Fruit fly (Drosophila melanogaster) S2 (cell line): Measurements from ENCODE around the gene PolA1.
A peak's percentile ranks its signal among the peaks of the same experiment; 100 is the strongest.

Source experiments
- CG8478 ChIP-seq: fragments of >200 bp; optimal IDR thresholded peaks from 2 replicates; lab custom pipeline; 2018
- CTCF ChIP-seq, 2 experiments: fragments of >200 bp; optimal IDR thresholded peaks; 2 replicates each; lab custom pipeline; 2018

PolA1 gene

dm6 chr3R:21649823-21650499 lies 21.6 kb downstream of the PolA1 start:
- TF ChIP-seq CTCF (optimal IDR thresholded peaks at IDR 0.05; lab: Kevin White, UChicago) (no peak), CG8478 (no peak)

dm6 chr3R:21649053-21649821 lies 22.3 kb downstream of the PolA1 start:
- no peak for TF ChIP-seq CTCF (optimal IDR thresholded peaks at IDR 0.05; lab: Kevin White, UChicago)
- no peak for TF ChIP-seq CG8478

dm6 chr3R:21648460-21648859 lies 23.1 kb downstream of the PolA1 start:
- TF ChIP-seq CG8478 (no peak), CTCF (optimal IDR thresholded peaks at IDR 0.05; lab: Kevin White, UChicago) (no peak)

dm6 chr3R:21645904-21646664 lies 25.5 kb downstream of the PolA1 start:
- TF ChIP-seq CG8478 (no peak), CTCF (optimal IDR thresholded peaks at IDR 0.05; lab: Kevin White, UChicago) (no peak)

dm6 chr3R:21644222-21644621 lies 27.3 kb downstream of the PolA1 start:
- TF ChIP-seq CTCF (optimal IDR thresholded peaks at IDR 0.05; lab: Kevin White, UChicago) (no peak), CG8478 (no peak)

dm6 chr3R:21643197-21643596 lies 28.4 kb downstream of the PolA1 start:
- TF ChIP-seq CTCF (optimal IDR thresholded peaks at IDR 0.05; lab: Kevin White, UChicago) (no peak), CG8478 (no peak)

dm6 chr3R:21642301-21642700 lies 29.2 kb downstream of the PolA1 start:
- TF ChIP-seq CG8478 (no peak), CTCF (optimal IDR thresholded peaks at IDR 0.05; lab: Kevin White, UChicago) (no peak)

- no peak for TF ChIP-seq CG8478
Measured at dm6 chr3R:21641517-21642137, 29.9 kb downstream of the PolA1 start.

dm6 chr3R:21640337-21640994 lies 31.1 kb downstream of the PolA1 start:
- TF ChIP-seq CTCF (optimal IDR thresholded peaks at IDR 0.05; lab: Kevin White, UChicago) (no peak), CG8478 (no peak)

- TF ChIP-seq CG8478: no peak
- TF ChIP-seq CTCF (optimal IDR thresholded peaks at IDR 0.05; lab: Kevin White, UChicago): no peak
Measured at dm6 chr3R:21638437-21638836, 33.1 kb downstream of the PolA1 start.

dm6 chr3R:21636867-21637481 lies 34.6 kb downstream of the PolA1 start:
- TF ChIP-seq CG8478 (no peak), CTCF (optimal IDR thresholded peaks at IDR 0.05; lab: Kevin White, UChicago) (peak in 1 of 2 experiments; percentile 11)

dm6 chr3R:21635975-21636678 lies 35.4 kb downstream of the PolA1 start:
- TF ChIP-seq CG8478 (no peak), CTCF (optimal IDR thresholded peaks at IDR 0.05; lab: Kevin White, UChicago) (no peak)

- TF ChIP-seq CTCF (optimal IDR thresholded peaks at IDR 0.05; lab: Kevin White, UChicago): no peak
- no peak for TF ChIP-seq CG8478
Measured at dm6 chr3R:21635181-21635580, 36.4 kb downstream of the PolA1 start.

- TF ChIP-seq CG8478 (no peak), CTCF (optimal IDR thresholded peaks at IDR 0.05; lab: Kevin White, UChicago) (no peak)
Measured at dm6 chr3R:21634644-21635043, 36.9 kb downstream of the PolA1 start.
